Worm (Caenorhabditis elegans) whole organism, midembryonic: ENCODE data around the gene trxr-1.

Experiments
- T22C8.4 ChIP-seq: fragments of 200-800 bp; sonication (Bioruptor generic); IDR thresholded peaks from 2 replicates; pipeline ENCODE4 v1.3.6; 2022; ENCODE audit warnings: missing genetic modification characterization, missing compliant biosample characterization
- cog-1 ChIP-seq: sonication (generic microtip); optimal IDR thresholded peaks from 2 replicates; lab custom pipeline; 2016; ENCODE audit warnings: missing genetic modification characterization, missing compliant biosample characterization
- flt-1 ChIP-seq: fragments of 200-800 bp; sonication (Bioruptor generic); IDR thresholded peaks from 2 replicates; pipeline ENCODE4 v1.3.6; 2022; ENCODE audit warnings: missing genetic modification characterization, missing compliant biosample characterization
- klf-2 ChIP-seq: fragments of 200-800 bp; sonication (Bioruptor generic); conservative IDR thresholded peaks from 2 replicates; pipeline ENCODE4 v1.3.6; 2022; ENCODE audit warnings: missing genetic modification reagents, missing genetic modification characterization, missing compliant biosample characterization
- med-1 ChIP-seq: sonication (generic microtip); optimal IDR thresholded peaks from 2 replicates; lab custom pipeline; 2017; ENCODE audit warnings: missing genetic modification characterization, mild to moderate bottlenecking, missing compliant biosample characterization, antibody characterized with exemption, missing genetic modification reagents; ENCODE audit not compliant: insufficient read depth
- ref-1 ChIP-seq: fragments of 200-800 bp; sonication (Bioruptor generic); conservative IDR thresholded peaks from 2 replicates; pipeline ENCODE4 v1.3.6; 2022; ENCODE audit warnings: missing genetic modification reagents, missing genetic modification characterization, missing compliant biosample characterization
- tab-1 ChIP-seq: fragments of 200-800 bp; sonication (Bioruptor generic); IDR thresholded peaks from 2 replicates; pipeline ENCODE4 v1.3.6; 2022; ENCODE audit warnings: missing genetic modification characterization, missing compliant biosample characterization
- ztf-29 ChIP-seq: fragments of 200-800 bp; sonication (Bioruptor generic); IDR thresholded peaks from 2 replicates; pipeline ENCODE4 v1.3.6; 2022; ENCODE audit warnings: missing genetic modification reagents, missing genetic modification characterization, missing compliant biosample characterization

ce11 chrIV:7020630-7021029 lies 8.9 kb downstream of the trxr-1 start:
- TF ChIP-seq T22C8.4 (GFP tag; lab: Robert Waterston, UW) (no peak), klf-2 (GFP tag; lab: Robert Waterston, UW) (no peak), med-1 (GFP tag; lab: Kevin White, UChicago) (no peak), flt-1 (no peak), ref-1 (GFP tag; lab: Robert Waterston, UW) (no peak), ztf-29 (GFP tag; lab: Robert Waterston, UW) (no peak), tab-1 (GFP tag; lab: Robert Waterston, UW) (no peak), cog-1 (no peak)
